Fruit fly (Drosophila melanogaster) whole organism, wandering third instar larva: Measurements from ENCODE around the gene Creld.

Experiments used
- Abd-B ChIP-seq: fragments of >200 bp; optimal IDR thresholded peaks from 2 replicates; lab custom pipeline; 2017; ENCODE audit warnings: missing biosample characterization, missing genetic modification characterization
- CG32264 ChIP-seq: fragments of 200-800 bp; sonication (Bioruptor generic); optimal IDR thresholded peaks from 2 replicates; lab custom pipeline; 2016; ENCODE audit warnings: missing biosample characterization, missing genetic modification characterization
- CG9705 ChIP-seq: fragments of 200-800 bp; sonication (Bioruptor generic); optimal IDR thresholded peaks from 2 replicates; lab custom pipeline; 2018; ENCODE audit warnings: missing biosample characterization, mild to moderate bottlenecking, missing genetic modification characterization
- CrebA ChIP-seq: fragments of 200-800 bp; sonication (Bioruptor generic); optimal IDR thresholded peaks from 2 replicates; lab custom pipeline; 2016; ENCODE audit warnings: missing biosample characterization, mild to moderate bottlenecking, missing genetic modification characterization, borderline replicate concordance
- Dfd ChIP-seq: fragments of >200 bp; optimal IDR thresholded peaks from 2 replicates; lab custom pipeline; 2017; ENCODE audit warnings: missing biosample characterization, missing genetic modification characterization
- Dif ChIP-seq: fragments of 200-275, 200-300 bp; sonication (Bioruptor generic); optimal IDR thresholded peaks from 2 replicates; lab custom pipeline; 2018; ENCODE audit warnings: missing biosample characterization, missing genetic modification characterization; ENCODE audit not compliant: partially characterized antibody
- GATAd ChIP-seq: sonication (Bioruptor generic); optimal IDR thresholded peaks from 2 replicates; lab custom pipeline; 2016; ENCODE audit warnings: missing biosample characterization, missing genetic modification characterization
- HLH106 ChIP-seq: fragments of 200-800 bp; optimal IDR thresholded peaks from 3 replicates; lab custom pipeline; 2019; ENCODE audit warnings: missing biosample characterization, mild to moderate bottlenecking, missing genetic modification characterization, moderate library complexity
- Hnf4 ChIP-seq: fragments of 200-800 bp; sonication (Bioruptor generic); optimal IDR thresholded peaks from 2 replicates; lab custom pipeline; 2016; ENCODE audit warnings: missing biosample characterization, mild to moderate bottlenecking, missing genetic modification characterization
- Hr78 ChIP-seq: fragments of >200 bp; optimal IDR thresholded peaks from 2 replicates; lab custom pipeline; 2017; ENCODE audit warnings: missing biosample characterization, missing genetic modification characterization
- Hr83 ChIP-seq: fragments of 200-300 bp; sonication (Bioruptor generic); optimal IDR thresholded peaks from 2 replicates; lab custom pipeline; 2016; ENCODE audit warnings: missing biosample characterization, mild to moderate bottlenecking, missing genetic modification characterization, moderate library complexity; ENCODE audit not compliant: poor library complexity, severe bottlenecking
- Jra ChIP-seq: sonication (Bioruptor generic); optimal IDR thresholded peaks from 2 replicates; lab custom pipeline; 2016; ENCODE audit warnings: missing biosample characterization, missing genetic modification characterization
- Mio ChIP-seq: sonication (Bioruptor generic); optimal IDR thresholded peaks from 2 replicates; lab custom pipeline; 2016; ENCODE audit warnings: missing biosample characterization, missing genetic modification characterization
- Myc ChIP-seq: fragments of >200 bp; optimal IDR thresholded peaks from 2 replicates; lab custom pipeline; 2017
- N ChIP-seq: fragments of >200 bp; optimal IDR thresholded peaks from 2 replicates; lab custom pipeline; 2018; ENCODE audit warnings: missing biosample characterization, missing external identifiers, missing genetic modification characterization
- OdsH ChIP-seq: fragments of 200-800 bp; sonication (Bioruptor generic); optimal IDR thresholded peaks from 2 replicates; lab custom pipeline; 2016; ENCODE audit warnings: missing biosample characterization, mild to moderate bottlenecking, missing genetic modification characterization
- Rel ChIP-seq, 2 experiments: fragments of 200-800 bp; sonication (Bioruptor generic) in 1 of 2; optimal IDR thresholded peaks; 2 replicates in 1 of 2; 3 replicates in 1 of 2; lab custom pipeline; 2016 to 2019; ENCODE audit warnings: mild to moderate bottlenecking in 2 of 2, missing biosample characterization in 2 of 2, missing genetic modification characterization in 2 of 2, moderate library complexity in 1 of 2
- Sp1 ChIP-seq: fragments of 200-800 bp; sonication (Bioruptor generic); optimal IDR thresholded peaks from 3 replicates; lab custom pipeline; 2019; ENCODE audit warnings: missing biosample characterization, mild to moderate bottlenecking, missing genetic modification characterization, moderate library complexity
- Vsx2 ChIP-seq: fragments of 200-300, 225-300 bp; sonication (Bioruptor generic); optimal IDR thresholded peaks from 2 replicates; lab custom pipeline; 2018; ENCODE audit warnings: missing biosample characterization, missing genetic modification characterization; ENCODE audit not compliant: partially characterized antibody
- br ChIP-seq: fragments of 200-800 bp; sonication (Bioruptor generic); optimal IDR thresholded peaks from 2 replicates; lab custom pipeline; 2016; ENCODE audit warnings: missing biosample characterization, missing genetic modification characterization
- brk ChIP-seq: fragments of 200-800 bp; sonication (Bioruptor generic); optimal IDR thresholded peaks from 2 replicates; lab custom pipeline; 2016; ENCODE audit warnings: missing biosample characterization, mild to moderate bottlenecking, missing genetic modification characterization
- dl ChIP-seq, 2 experiments: fragments of 175-275, 200-275 bp in 1 of 2; fragments of 200-275 bp in 1 of 2; sonication (Bioruptor generic); optimal IDR thresholded peaks; lab custom pipeline; 2018; ENCODE audit warnings: mild to moderate bottlenecking in 2 of 2, missing biosample characterization in 2 of 2, missing genetic modification characterization in 2 of 2, moderate library complexity in 2 of 2; ENCODE audit not compliant: partially characterized antibody in 2 of 2, insufficient read depth in 1 of 2
- dmrt93B ChIP-seq: fragments of 200-800 bp; sonication (Bioruptor generic); optimal IDR thresholded peaks from 2 replicates; lab custom pipeline; 2018; ENCODE audit warnings: missing biosample characterization, mild to moderate bottlenecking, missing genetic modification characterization
- dsf ChIP-seq: sonication (Bioruptor generic); optimal IDR thresholded peaks from 2 replicates; lab custom pipeline; 2016; ENCODE audit warnings: missing biosample characterization, missing genetic modification characterization, borderline replicate concordance
- ey ChIP-seq: fragments of 200-800 bp; sonication (Bioruptor generic); optimal IDR thresholded peaks from 2 replicates; lab custom pipeline; 2016; ENCODE audit warnings: missing biosample characterization, missing genetic modification characterization
- foxo ChIP-seq, 2 experiments: fragments of 200-800 bp; sonication (Bioruptor generic); optimal IDR thresholded peaks; 2 replicates in 1 of 2; 3 replicates in 1 of 2; lab custom pipeline; 2016 to 2017; ENCODE audit warnings: missing biosample characterization in 2 of 2, missing genetic modification characterization in 2 of 2
- fru ChIP-seq: fragments of 200-800 bp; sonication (Bioruptor generic); optimal IDR thresholded peaks from 3 replicates; lab custom pipeline; 2016; ENCODE audit warnings: missing biosample characterization, mild to moderate bottlenecking, missing genetic modification characterization
- h ChIP-seq: fragments of 200-800 bp; sonication (Bioruptor generic); optimal IDR thresholded peaks from 3 replicates; lab custom pipeline; 2016; ENCODE audit warnings: missing biosample characterization, mild to moderate bottlenecking, missing genetic modification characterization
- jim ChIP-seq: fragments of 175-275, 200-325 bp; sonication (Bioruptor generic); optimal IDR thresholded peaks from 2 replicates; lab custom pipeline; 2016; ENCODE audit warnings: missing biosample characterization, mild to moderate bottlenecking, missing genetic modification characterization
- lola ChIP-seq: fragments of >200 bp; optimal IDR thresholded peaks from 2 replicates; lab custom pipeline; 2017; ENCODE audit warnings: missing biosample characterization, missing genetic modification characterization
- pan ChIP-seq: fragments of >200 bp; optimal IDR thresholded peaks from 2 replicates; lab custom pipeline; 2017
- psq ChIP-seq: fragments of 200-800 bp; sonication (Bioruptor generic); optimal IDR thresholded peaks from 3 replicates; lab custom pipeline; 2017; ENCODE audit warnings: missing biosample characterization, mild to moderate bottlenecking, missing genetic modification characterization, moderate library complexity
- rgr ChIP-seq: fragments of 200-800 bp; sonication (Bioruptor generic); optimal IDR thresholded peaks from 3 replicates; lab custom pipeline; 2016; ENCODE audit warnings: missing biosample characterization, mild to moderate bottlenecking, missing genetic modification characterization
- sage ChIP-seq: fragments of 200-800 bp; sonication (Bioruptor generic); optimal IDR thresholded peaks from 2 replicates; lab custom pipeline; 2016; ENCODE audit warnings: missing biosample characterization, mild to moderate bottlenecking, missing genetic modification characterization
- sv ChIP-seq: fragments of 200-800 bp; sonication (Bioruptor generic); optimal IDR thresholded peaks from 3 replicates; lab custom pipeline; 2016; ENCODE audit warnings: missing biosample characterization, missing genetic modification characterization
- tai ChIP-seq: sonication (Bioruptor generic); optimal IDR thresholded peaks from 2 replicates; lab custom pipeline; 2016; ENCODE audit warnings: missing biosample characterization, missing genetic modification characterization
- usp ChIP-seq: fragments of >200 bp; optimal IDR thresholded peaks from 2 replicates; lab custom pipeline; 2017; ENCODE audit warnings: missing biosample characterization, missing genetic modification characterization
- woc ChIP-seq: sonication (Bioruptor generic); optimal IDR thresholded peaks from 2 replicates; lab custom pipeline; 2016; ENCODE audit warnings: missing biosample characterization, mild to moderate bottlenecking, missing genetic modification characterization

The Creld gene

dm6 chr2L:85701-86100, 16.5 kb upstream of the Creld start:
- TF ChIP-seq CG9705 (GFP tag; lab: Kevin White, UChicago) (no peak), Rel (GFP tag; optimal IDR thresholded peaks at IDR 0.05; lab: Kevin White, UChicago) (no peak), Rel (tag; optimal IDR thresholded peaks at IDR 0.05; lab: Kevin White, UChicago) (peak; percentile 88)

dm6 chr2L:87255-87723, 14.9 kb upstream of the Creld start, which contains the start of gene net:
Gene net (minus strand): TSS chr2L:87387.
- no peak for TF ChIP-seq Dfd
- TF ChIP-seq OdsH (GFP tag; lab: Kevin White, UChicago), result peak; percentile 57
- TF ChIP-seq jim, result no peak
- no peak for TF ChIP-seq pan (lab: Kevin White, UChicago)
- peak; percentile 3 for TF ChIP-seq sv (GFP tag; lab: Kevin White, UChicago)
- no peak for TF ChIP-seq tai (GFP tag; lab: Kevin White, UChicago)
- no peak for TF ChIP-seq Hr78 (GFP tag; lab: Kevin White, UChicago)
- TF ChIP-seq Myc (lab: Kevin White, UChicago), result peak; percentile 99
- TF ChIP-seq fru, result peak; percentile 58
- TF ChIP-seq Hnf4, result no peak
- TF ChIP-seq Dif (GFP tag; lab: Kevin White, UChicago), result peak; percentile 62
- TF ChIP-seq dl (GFP tag; optimal IDR thresholded peaks at IDR 0.05; lab: Kevin White, UChicago; ENCODE audit: insufficient read depth in 1 of 2, partially characterized antibody in 2 of 2), result peak in 1 of 2 experiments; percentile 22
- TF ChIP-seq dmrt93B (GFP tag; lab: Kevin White, UChicago), result peak; percentile 52
- TF ChIP-seq Vsx2 (GFP tag; lab: Kevin White, UChicago), result no peak
- TF ChIP-seq br (GFP tag; lab: Kevin White, UChicago), result peak; percentile 50
- peak; percentile 73 for TF ChIP-seq h (GFP tag; lab: Kevin White, UChicago)
- TF ChIP-seq GATAd (GFP tag; lab: Kevin White, UChicago), result no peak
- peak; percentile 76 for TF ChIP-seq rgr (GFP tag; lab: Kevin White, UChicago)
- TF ChIP-seq CG9705 (GFP tag; lab: Kevin White, UChicago), result peak; percentile 81
- TF ChIP-seq lola (GFP tag; lab: Kevin White, UChicago), result no peak
- TF ChIP-seq sage (GFP tag; lab: Kevin White, UChicago), result no peak
- peak; percentile 30 for TF ChIP-seq psq (GFP tag; lab: Kevin White, UChicago)
- no peak for TF ChIP-seq CG32264 (GFP tag; lab: Kevin White, UChicago)
- TF ChIP-seq foxo (GFP tag; optimal IDR thresholded peaks at IDR 0.05; lab: Kevin White, UChicago), result peak in 1 of 2 experiments; percentile 72
- TF ChIP-seq brk, result peak; percentile 55
- TF ChIP-seq N (GFP tag; lab: Kevin White, UChicago), result no peak
- TF ChIP-seq Rel (GFP tag; optimal IDR thresholded peaks at IDR 0.05; lab: Kevin White, UChicago), result no peak
- TF ChIP-seq Rel (tag; optimal IDR thresholded peaks at IDR 0.05; lab: Kevin White, UChicago), result peak; percentile 76
- TF ChIP-seq ey (GFP tag; lab: Kevin White, UChicago), result peak; percentile 31
- no peak for TF ChIP-seq dsf (GFP tag; lab: Kevin White, UChicago)
- peak; percentile 67 for TF ChIP-seq Hr83 (GFP tag; lab: Kevin White, UChicago)
- no peak for TF ChIP-seq usp (GFP tag; lab: Kevin White, UChicago)
- TF ChIP-seq Mio (GFP tag; lab: Kevin White, UChicago), result no peak
- peak; percentile 87 for TF ChIP-seq Sp1 (GFP tag; lab: Kevin White, UChicago)
- peak; percentile 32 for TF ChIP-seq CrebA
- peak; percentile 73 for TF ChIP-seq woc (GFP tag; lab: Kevin White, UChicago)
- TF ChIP-seq Abd-B (GFP tag; lab: Kevin White, UChicago), result no peak
- peak; percentile 88 for TF ChIP-seq HLH106
- TF ChIP-seq Jra (GFP tag; lab: Kevin White, UChicago), result no peak

dm6 chr2L:88528-88927, 13.7 kb upstream of the Creld start:
- no peak for TF ChIP-seq brk
- no peak for TF ChIP-seq sv (GFP tag; lab: Kevin White, UChicago)
- TF ChIP-seq Hr78 (GFP tag; lab: Kevin White, UChicago), result no peak
- TF ChIP-seq fru, result peak; percentile 54
- TF ChIP-seq ey (GFP tag; lab: Kevin White, UChicago), result peak; percentile 47
- TF ChIP-seq N (GFP tag; lab: Kevin White, UChicago), result no peak
- TF ChIP-seq CrebA, result no peak
- TF ChIP-seq rgr (GFP tag; lab: Kevin White, UChicago), result peak; percentile 29
- TF ChIP-seq Vsx2 (GFP tag; lab: Kevin White, UChicago), result peak; percentile 67
- TF ChIP-seq Dfd, result no peak
- no peak for TF ChIP-seq sage (GFP tag; lab: Kevin White, UChicago)
- TF ChIP-seq dsf (GFP tag; lab: Kevin White, UChicago), result no peak
- no peak for TF ChIP-seq lola (GFP tag; lab: Kevin White, UChicago)
- TF ChIP-seq OdsH (GFP tag; lab: Kevin White, UChicago), result peak; percentile 20
- no peak for TF ChIP-seq usp (GFP tag; lab: Kevin White, UChicago)
- TF ChIP-seq foxo (GFP tag; optimal IDR thresholded peaks at IDR 0.05; lab: Kevin White, UChicago), result peak in 1 of 2 experiments; percentile 49
- TF ChIP-seq CG32264 (GFP tag; lab: Kevin White, UChicago), result no peak
- TF ChIP-seq GATAd (GFP tag; lab: Kevin White, UChicago), result no peak
- TF ChIP-seq br (GFP tag; lab: Kevin White, UChicago), result peak; percentile 19
- TF ChIP-seq tai (GFP tag; lab: Kevin White, UChicago), result no peak
- TF ChIP-seq Abd-B (GFP tag; lab: Kevin White, UChicago), result no peak
- TF ChIP-seq jim, result no peak
- no peak for TF ChIP-seq CG9705 (GFP tag; lab: Kevin White, UChicago)
- TF ChIP-seq pan (lab: Kevin White, UChicago), result no peak
- no peak for TF ChIP-seq dmrt93B (GFP tag; lab: Kevin White, UChicago)
- TF ChIP-seq h (GFP tag; lab: Kevin White, UChicago), result peak; percentile 27
- no peak for TF ChIP-seq Mio (GFP tag; lab: Kevin White, UChicago)
- no peak for TF ChIP-seq Dif (GFP tag; lab: Kevin White, UChicago)
- no peak for TF ChIP-seq dl (GFP tag; optimal IDR thresholded peaks at IDR 0.05; lab: Kevin White, UChicago; ENCODE audit: insufficient read depth in 1 of 2, partially characterized antibody in 2 of 2)
- TF ChIP-seq Myc (lab: Kevin White, UChicago), result no peak
- peak; percentile 41 for TF ChIP-seq HLH106
- TF ChIP-seq Sp1 (GFP tag; lab: Kevin White, UChicago), result no peak
- no peak for TF ChIP-seq Hr83 (GFP tag; lab: Kevin White, UChicago)
- TF ChIP-seq woc (GFP tag; lab: Kevin White, UChicago), result peak; percentile 29
- no peak for TF ChIP-seq Hnf4
